Fruit fly (Drosophila melanogaster): ENCODE measurements around the gene dtn.

Gene dtn

dm6 chrX:6237015-6237414 is 11.6 kb downstream of the dtn start, which contains the start of gene CG14445:
TSS of gene CG14445 (plus strand) at chrX:6237315.
- TF ChIP-seq CTCF (optimal IDR thresholded peaks at IDR 0.05) (no peak), CG8478 (optimal IDR thresholded peaks at IDR 0.05) (no peak)

- TF ChIP-seq CTCF (optimal IDR thresholded peaks at IDR 0.05) (no peak), CG8478 (optimal IDR thresholded peaks at IDR 0.05) (no peak)
Observed at dm6 chrX:6252897-6253540, 27.6 kb downstream of the dtn start.

dm6 chrX:6253701-6254100 is 28.3 kb downstream of the dtn start:
- TF ChIP-seq CTCF (optimal IDR thresholded peaks at IDR 0.05) = peak; percentile 65 to 79
- no peak for TF ChIP-seq CG8478 (optimal IDR thresholded peaks at IDR 0.05)

- TF ChIP-seq CG8478 (optimal IDR thresholded peaks at IDR 0.05) (no peak), CTCF (optimal IDR thresholded peaks at IDR 0.05) (no peak)
Observed at dm6 chrX:6254617-6255349, 29.3 kb downstream of the dtn start.

dm6 chrX:6255414-6255915 is 30.0 kb downstream of the dtn start, which contains the start of the genes Rbcn-3A and Spx:
TSS of gene Rbcn-3A (minus strand) at chrX:6255487.
TSS of gene Spx (plus strand) at chrX:6255822.
- TF ChIP-seq CTCF (optimal IDR thresholded peaks at IDR 0.05) = no peak
- no peak for TF ChIP-seq CG8478 (optimal IDR thresholded peaks at IDR 0.05)

dm6 chrX:6259696-6260095 is 34.2 kb downstream of the dtn start:
- TF ChIP-seq CTCF (optimal IDR thresholded peaks at IDR 0.05) (no peak), CG8478 (optimal IDR thresholded peaks at IDR 0.05) (no peak)

dm6 chrX:6260900-6261299 is 35.5 kb downstream of the dtn start, which contains the start of gene Josd:
TSS of gene Josd (plus strand) at chrX:6261169.
- TF ChIP-seq CTCF (optimal IDR thresholded peaks at IDR 0.05) = no peak
- TF ChIP-seq CG8478 (optimal IDR thresholded peaks at IDR 0.05) = no peak

- TF ChIP-seq CTCF (optimal IDR thresholded peaks at IDR 0.05) = no peak
- TF ChIP-seq CG8478 (optimal IDR thresholded peaks at IDR 0.05) = no peak
Observed at dm6 chrX:6263614-6264130, 38.2 kb downstream of the dtn start.

dm6 chrX:6264456-6264855 is 39.0 kb downstream of the dtn start:
- TF ChIP-seq CG8478 (optimal IDR thresholded peaks at IDR 0.05) (no peak), CTCF (optimal IDR thresholded peaks at IDR 0.05) (no peak)

- TF ChIP-seq CTCF (optimal IDR thresholded peaks at IDR 0.05) = no peak
- TF ChIP-seq CG8478 (optimal IDR thresholded peaks at IDR 0.05) = no peak
Observed at dm6 chrX:6265456-6265877, 40.0 kb downstream of the dtn start.

- no peak for TF ChIP-seq CTCF (optimal IDR thresholded peaks at IDR 0.05)
- TF ChIP-seq CG8478 (optimal IDR thresholded peaks at IDR 0.05) = no peak
Observed at dm6 chrX:6266092-6266491, 40.6 kb downstream of the dtn start.

dm6 chrX:6267187-6267711 is 41.8 kb downstream of the dtn start, which contains the start of gene schlank:
TSS of gene schlank (minus strand) at chrX:6267228.
- TF ChIP-seq CTCF (optimal IDR thresholded peaks at IDR 0.05) (no peak), CG8478 (optimal IDR thresholded peaks at IDR 0.05) (no peak)

- TF ChIP-seq CTCF (optimal IDR thresholded peaks at IDR 0.05) (no peak), CG8478 (optimal IDR thresholded peaks at IDR 0.05) (no peak)
Observed at dm6 chrX:6267745-6268582, 42.5 kb downstream of the dtn start, which contains the start of gene Spt6. TSS of gene Spt6 (plus strand) at chrX:6267797.

- TF ChIP-seq CTCF (optimal IDR thresholded peaks at IDR 0.05) (no peak), CG8478 (optimal IDR thresholded peaks at IDR 0.05) (no peak)
Observed at dm6 chrX:6276590-6276989, 51.1 kb downstream of the dtn start, which contains the start of gene CG3566. TSS of gene CG3566 (minus strand) at chrX:6276724.
